Worm (Caenorhabditis elegans) whole organism, L2 larva: ENCODE results near the gene tmem-184.

Experiments used
- C34F6.9 ChIP-seq: fragments of 150-350 bp; optimal IDR thresholded peaks from 2 replicates; lab custom pipeline; 2014; ENCODE audit warnings: missing biosample characterization, missing genetic modification characterization
- F13H6.1 ChIP-seq: sonication (generic microtip); optimal IDR thresholded peaks from 2 replicates; lab custom pipeline; 2016; ENCODE audit warnings: missing genetic modification characterization, missing compliant biosample characterization
- Y55F3AM.14 ChIP-seq: fragments of 200-800 bp; sonication (Bioruptor generic); optimal IDR thresholded peaks from 2 replicates; lab custom pipeline; 2018; ENCODE audit warnings: mild to moderate bottlenecking, missing genetic modification characterization, missing compliant biosample characterization
- alr-1 ChIP-seq: fragments of 150-350 bp; optimal IDR thresholded peaks from 2 replicates; lab custom pipeline; 2014; ENCODE audit warnings: missing biosample characterization, missing genetic modification characterization
- aly-2 ChIP-seq: fragments of 150-350 bp; optimal IDR thresholded peaks from 2 replicates; lab custom pipeline; 2014; ENCODE audit warnings: missing biosample characterization, missing genetic modification characterization
- ama-1 ChIP-seq: fragments of 150-350 bp; optimal IDR thresholded peaks from 2 replicates; lab custom pipeline; 2018; ENCODE audit warnings: inconsistent platforms
- blmp-1 ChIP-seq: sonication (generic microtip); optimal IDR thresholded peaks from 2 replicates; lab custom pipeline; 2017; ENCODE audit warnings: missing genetic modification characterization, mild to moderate bottlenecking, missing compliant biosample characterization, antibody characterized with exemption, moderate library complexity; ENCODE audit not compliant: insufficient read depth
- crh-2 ChIP-seq: sonication (generic microtip); optimal IDR thresholded peaks from 2 replicates; lab custom pipeline; 2017; ENCODE audit warnings: missing biosample characterization, missing genetic modification characterization
- dmd-4 ChIP-seq: sonication (generic microtip); optimal IDR thresholded peaks from 2 replicates; lab custom pipeline; 2017; ENCODE audit warnings: missing biosample characterization, missing genetic modification characterization
- elt-1 ChIP-seq: fragments of 150-350 bp; optimal IDR thresholded peaks from 2 replicates; lab custom pipeline; 2014; ENCODE audit warnings: missing biosample characterization, missing genetic modification characterization
- fos-1 ChIP-seq: fragments of 150-350 bp; optimal IDR thresholded peaks from 2 replicates; lab custom pipeline; 2014; ENCODE audit warnings: missing biosample characterization, missing genetic modification characterization
- gmeb-1 ChIP-seq: fragments of 150-350 bp; optimal IDR thresholded peaks from 2 replicates; lab custom pipeline; 2014; ENCODE audit warnings: missing biosample characterization, missing genetic modification characterization
- lin-11 ChIP-seq: fragments of 150-350 bp; sonication (generic microtip); optimal IDR thresholded peaks from 2 replicates; lab custom pipeline; 2014; ENCODE audit warnings: missing biosample characterization, missing genetic modification characterization, inconsistent platforms, mixed read lengths
- lin-39 ChIP-seq: fragments of 150-350 bp; optimal IDR thresholded peaks from 2 replicates; lab custom pipeline; 2014; ENCODE audit warnings: missing biosample characterization, missing genetic modification reagents, missing genetic modification characterization
- lsy-2 ChIP-seq, 2 experiments: fragments of 150-350 bp in 1 of 2; sonication (generic microtip) in 1 of 2; optimal IDR thresholded peaks; 2 replicates each; lab custom pipeline; 2014 to 2017; ENCODE audit warnings: missing biosample characterization in 2 of 2, missing genetic modification characterization in 2 of 2
- mab-5 ChIP-seq: fragments of 150-350 bp; optimal IDR thresholded peaks from 2 replicates; lab custom pipeline; 2014; ENCODE audit warnings: missing biosample characterization, missing genetic modification characterization
- mdl-1 ChIP-seq, 2 experiments: fragments of 150-350 bp in 1 of 2; sonication (generic microtip) in 1 of 2; optimal IDR thresholded peaks; 2 replicates each; lab custom pipeline; 2017; ENCODE audit warnings: missing biosample characterization in 2 of 2, missing genetic modification characterization in 2 of 2
- nhr-10 ChIP-seq: sonication (generic microtip); optimal IDR thresholded peaks from 2 replicates; lab custom pipeline; 2017; ENCODE audit warnings: missing biosample characterization, missing genetic modification characterization
- nhr-11 ChIP-seq: fragments of 150-350 bp; optimal IDR thresholded peaks from 2 replicates; lab custom pipeline; 2014; ENCODE audit warnings: missing biosample characterization, missing genetic modification characterization
- nhr-12 ChIP-seq: fragments of 150-350 bp; optimal IDR thresholded peaks from 2 replicates; lab custom pipeline; 2014; ENCODE audit warnings: missing biosample characterization, missing genetic modification characterization
- nhr-129 ChIP-seq: fragments of 150-350 bp; optimal IDR thresholded peaks from 2 replicates; lab custom pipeline; 2014; ENCODE audit warnings: missing biosample characterization, missing genetic modification characterization
- nhr-21 ChIP-seq: fragments of 150-350 bp; optimal IDR thresholded peaks from 2 replicates; lab custom pipeline; 2014; ENCODE audit warnings: missing biosample characterization, missing genetic modification characterization
- nhr-237 ChIP-seq: fragments of 150-350 bp; optimal IDR thresholded peaks from 2 replicates; lab custom pipeline; 2014; ENCODE audit warnings: missing biosample characterization, missing genetic modification characterization
- nhr-25 ChIP-seq: fragments of 150-350 bp; sonication (generic microtip); optimal IDR thresholded peaks from 3 replicates; lab custom pipeline; 2014; ENCODE audit warnings: missing biosample characterization, missing genetic modification characterization
- nhr-6 ChIP-seq: fragments of 150-350 bp; optimal IDR thresholded peaks from 2 replicates; lab custom pipeline; 2014; ENCODE audit warnings: missing biosample characterization, missing genetic modification characterization
- skn-1 ChIP-seq: sonication (generic microtip); optimal IDR thresholded peaks from 2 replicates; lab custom pipeline; 2017; ENCODE audit warnings: missing biosample characterization, missing genetic modification characterization
- sma-3 ChIP-seq: sonication (generic microtip); optimal IDR thresholded peaks from 2 replicates; lab custom pipeline; 2016; ENCODE audit warnings: missing genetic modification reagents, missing genetic modification characterization, missing compliant biosample characterization
- sma-9 ChIP-seq, 2 experiments: fragments of 150-350 bp in 1 of 2; sonication (generic microtip) in 1 of 2; optimal IDR thresholded peaks; 2 replicates each; lab custom pipeline; 2014 to 2016; ENCODE audit warnings: missing genetic modification characterization in 2 of 2, mild to moderate bottlenecking in 1 of 2, missing biosample characterization in 1 of 2, missing compliant biosample characterization in 1 of 2, missing genetic modification reagents in 1 of 2, moderate library complexity in 1 of 2
- snpc-4 ChIP-seq: fragments of 150-350 bp; optimal IDR thresholded peaks from 2 replicates; lab custom pipeline; 2014; ENCODE audit warnings: missing biosample characterization, missing genetic modification characterization
- unc-39 ChIP-seq: fragments of 150-350 bp; optimal IDR thresholded peaks from 2 replicates; lab custom pipeline; 2014; ENCODE audit warnings: missing biosample characterization, missing genetic modification characterization
- ztf-1 ChIP-seq: fragments of 200-800 bp; sonication (Bioruptor generic); conservative IDR thresholded peaks from 2 replicates; pipeline ENCODE4 v1.3.6; 2022; ENCODE audit warnings: missing genetic modification characterization, missing compliant biosample characterization

tmem-184 gene

DNA sequence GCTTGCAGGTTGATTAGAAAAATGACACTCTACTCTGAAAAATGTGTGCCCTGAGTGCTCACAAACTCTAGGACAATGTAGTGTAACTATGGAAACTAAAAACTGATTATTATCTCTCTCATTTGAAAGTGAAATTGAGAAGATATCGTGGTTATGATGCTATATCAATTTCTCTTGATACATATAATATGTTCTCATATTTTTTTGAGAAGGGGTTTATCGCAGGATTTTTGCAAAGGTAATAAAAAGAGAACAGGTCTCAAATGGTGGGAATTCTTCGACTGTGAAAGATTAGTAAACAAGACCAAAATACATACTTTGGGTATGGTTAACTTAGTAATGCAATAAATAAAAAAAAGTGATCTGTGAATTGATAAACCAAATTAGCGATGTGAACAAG, 31.0 kb upstream of the tmem-184 start:
- TF ChIP-seq ztf-1 (GFP tag; lab: Robert Waterston, UW) = no peak

DNA sequence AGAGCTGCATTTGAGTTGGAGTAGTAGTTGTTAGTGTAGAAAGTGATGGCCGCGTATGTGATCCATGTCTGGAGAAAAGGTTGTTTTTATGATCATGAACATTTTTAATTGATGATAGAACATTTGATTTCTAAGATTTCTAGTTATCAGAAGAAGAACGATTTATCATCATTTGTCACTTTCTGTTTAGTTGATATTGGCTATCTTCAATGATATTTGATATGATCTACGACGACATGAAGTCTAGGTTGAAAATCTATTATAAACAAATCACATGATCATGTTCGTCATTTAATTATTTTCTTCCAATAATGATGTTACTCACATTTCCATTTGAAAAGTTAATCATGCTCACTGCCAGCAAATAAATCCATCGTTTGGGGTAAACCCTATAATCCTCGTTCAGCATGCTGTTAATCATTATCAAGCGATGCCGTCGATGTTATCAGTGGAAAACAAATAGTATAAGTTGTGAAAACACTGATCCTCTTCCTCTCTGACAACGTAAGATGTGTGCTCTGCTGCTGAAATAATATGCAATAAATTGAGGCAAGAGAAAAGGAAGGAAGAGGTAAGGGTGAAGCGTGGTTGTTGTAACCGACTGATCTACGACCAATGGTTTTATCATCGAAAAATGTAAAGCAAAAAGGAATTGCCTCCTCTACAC, 30.4 kb upstream of the tmem-184 start:
- peak; percentile 56 for TF ChIP-seq sma-3 (GFP tag; lab: Kevin White, UChicago)
- peak; percentile 49 for TF ChIP-seq nhr-21 (tag; lab: Kevin White, UChicago)
- no peak for TF ChIP-seq unc-39 (tag; lab: Kevin White, UChicago)
- TF ChIP-seq nhr-6 (tag; lab: Kevin White, UChicago) = no peak
- TF ChIP-seq nhr-129 = no peak
- peak in 1 of 2 experiments; percentile 4 for TF ChIP-seq lsy-2 (tag; optimal IDR thresholded peaks at IDR 0.05; lab: Kevin White, UChicago)
- TF ChIP-seq fos-1 (tag; lab: Kevin White, UChicago) = peak; percentile 5
- TF ChIP-seq blmp-1 (tag; lab: Kevin White, UChicago) = peak; percentile 53
- TF ChIP-seq nhr-25 (tag; lab: Kevin White, UChicago) = peak; percentile 66
- peak; percentile 12 for TF ChIP-seq gmeb-1 (tag; lab: Kevin White, UChicago)
- TF ChIP-seq dmd-4 (tag; lab: Kevin White, UChicago) = no peak
- TF ChIP-seq, all 48 proteins: peak for 7

DNA sequence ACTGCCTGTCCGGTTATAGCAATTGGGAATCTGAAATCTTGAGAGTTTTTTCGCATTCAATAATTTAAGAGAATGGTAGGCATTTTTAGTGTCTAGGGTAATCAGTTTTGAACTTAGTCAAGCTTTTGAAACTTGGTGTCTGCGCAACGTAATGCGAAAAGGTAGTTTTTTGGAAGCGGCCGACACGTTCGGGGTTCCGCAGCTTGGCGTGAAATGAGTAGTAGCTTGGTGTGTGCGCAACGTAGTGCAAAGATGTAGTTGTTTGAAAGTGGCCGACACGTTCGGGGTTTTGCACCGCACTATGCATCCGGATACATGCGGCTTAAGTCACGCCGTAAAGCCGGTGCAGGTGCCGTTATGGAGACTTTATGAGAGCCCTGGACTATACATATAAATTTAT, 29.6 kb upstream of the tmem-184 start:
- TF ChIP-seq snpc-4 (tag; lab: Kevin White, UChicago) = peak; percentile 16
- no peak for TF ChIP-seq skn-1 (tag; lab: Kevin White, UChicago)
- no peak for TF ChIP-seq sma-9 (GFP tag; optimal IDR thresholded peaks at IDR 0.05; lab: Kevin White, UChicago)
- TF ChIP-seq sma-9 (tag; optimal IDR thresholded peaks at IDR 0.05; lab: Kevin White, UChicago) = no peak
- no peak for TF ChIP-seq blmp-1 (tag; lab: Kevin White, UChicago)
- TF ChIP-seq lsy-2 (tag; optimal IDR thresholded peaks at IDR 0.05; lab: Kevin White, UChicago) = no peak
- no peak for TF ChIP-seq dmd-4 (tag; lab: Kevin White, UChicago)
- no peak for TF ChIP-seq nhr-6 (tag; lab: Kevin White, UChicago)
- TF ChIP-seq, all 48 proteins: peak for 1

DNA sequence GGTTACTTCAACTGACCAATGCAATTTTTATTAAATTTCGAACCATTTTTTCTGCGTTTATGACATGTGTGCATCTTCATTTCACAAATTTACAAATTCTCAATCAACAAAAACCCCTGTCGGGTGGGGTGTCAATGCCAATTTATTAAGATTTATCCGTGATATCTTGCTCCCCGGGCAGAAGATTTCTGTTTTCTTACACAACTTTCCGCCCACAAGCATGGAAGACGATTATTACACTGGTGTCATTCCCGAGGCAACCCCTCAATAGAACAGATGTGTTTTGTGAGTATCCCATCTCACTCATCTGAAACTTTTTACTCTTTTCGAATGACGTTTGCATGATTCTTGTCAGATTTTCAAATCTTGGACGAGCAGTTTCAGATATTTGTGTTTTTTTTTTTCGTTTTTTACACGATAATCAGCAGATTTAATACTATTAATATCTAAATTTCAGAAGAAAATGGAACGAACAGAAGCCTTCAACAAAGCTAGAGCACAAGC, 25.2 kb upstream of the tmem-184 start, which contains the start of gene F33C8.4:
Gene F33C8.4 (plus strand): TSS at position 454 of the 504 bp plus-strand sequence.
- TF ChIP-seq sma-9 (GFP tag; optimal IDR thresholded peaks at IDR 0.05; lab: Kevin White, UChicago) (peak; percentile 44), sma-9 (tag; optimal IDR thresholded peaks at IDR 0.05; lab: Kevin White, UChicago) (no peak), F13H6.1 (tag; lab: Kevin White, UChicago) (peak; percentile 47), nhr-10 (no peak), aly-2 (tag; lab: Kevin White, UChicago) (no peak), crh-2 (tag; lab: Kevin White, UChicago) (no peak), nhr-129 (peak; percentile 0)

DNA sequence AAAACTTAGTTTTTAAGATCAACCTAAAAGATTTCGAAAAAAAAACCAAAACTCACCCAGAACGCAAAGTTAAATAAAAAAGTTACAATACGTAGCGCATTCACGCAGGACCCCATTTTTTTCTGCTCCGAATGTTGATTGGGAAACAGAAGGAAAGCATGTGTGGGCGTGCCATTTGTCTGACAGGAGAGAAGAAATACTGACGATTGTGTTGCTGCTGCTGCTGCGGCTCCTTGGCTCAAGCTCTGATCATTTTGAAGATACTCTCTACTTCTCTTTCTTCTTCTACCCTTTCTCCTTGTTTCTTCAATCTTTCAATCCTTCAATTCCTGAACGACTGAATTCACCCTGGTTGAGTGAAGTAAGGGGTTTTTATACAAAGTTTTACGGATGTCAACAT, 22.7 kb upstream of the tmem-184 start, which contains the start of gene tsp-8:
Gene tsp-8 (minus strand): TSS at position 185 of the 400 bp plus-strand sequence.
- no peak for TF ChIP-seq lsy-2 (tag; optimal IDR thresholded peaks at IDR 0.05; lab: Kevin White, UChicago)
- TF ChIP-seq nhr-129 = peak; percentile 20

DNA sequence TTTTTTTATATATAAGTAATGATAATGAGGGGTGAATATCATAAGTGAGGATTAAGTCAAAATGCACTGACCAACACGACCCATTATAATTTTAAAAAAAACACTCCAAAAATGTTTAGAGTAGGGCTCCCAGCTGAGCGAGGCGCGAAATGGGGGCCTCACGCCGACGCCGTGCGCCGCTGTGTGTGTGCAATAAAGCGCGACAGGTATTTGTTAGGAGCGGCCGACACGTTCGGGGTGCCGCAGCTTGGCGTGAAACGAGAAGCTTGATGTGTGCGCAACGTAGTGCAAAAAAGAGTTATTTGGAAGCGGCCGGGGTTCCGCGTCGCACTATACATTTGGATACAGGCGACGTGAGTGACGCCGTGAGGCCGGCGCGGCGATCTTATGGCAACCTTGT, 18.3 kb upstream of the tmem-184 start:
- TF ChIP-seq C34F6.9 (tag; lab: Kevin White, UChicago) = no peak
- TF ChIP-seq snpc-4 (tag; lab: Kevin White, UChicago) = no peak
- TF ChIP-seq F13H6.1 (tag; lab: Kevin White, UChicago) = no peak
- no peak for TF ChIP-seq Y55F3AM.14 (GFP tag; lab: Kevin White, UChicago)
- TF ChIP-seq dmd-4 (tag; lab: Kevin White, UChicago) = no peak
- TF ChIP-seq nhr-237 (tag; lab: Kevin White, UChicago) = no peak
- TF ChIP-seq nhr-129 = no peak
- TF ChIP-seq lin-11 (tag; lab: Kevin White, UChicago) = no peak
- TF ChIP-seq mab-5 = no peak
- TF ChIP-seq nhr-6 (tag; lab: Kevin White, UChicago) = no peak
- no peak for TF ChIP-seq elt-1 (tag; lab: Kevin White, UChicago)
- TF ChIP-seq nhr-11 (tag; lab: Kevin White, UChicago) = no peak
- no peak for TF ChIP-seq nhr-10
- no peak for TF ChIP-seq lin-39 (tag; lab: Kevin White, UChicago)
- TF ChIP-seq ama-1 (lab: Kevin White, UChicago) = no peak
- TF ChIP-seq unc-39 (tag; lab: Kevin White, UChicago) = no peak
- TF ChIP-seq mdl-1 (tag; optimal IDR thresholded peaks at IDR 0.05; lab: Kevin White, UChicago) = no peak
- TF ChIP-seq aly-2 (tag; lab: Kevin White, UChicago) = no peak
- no peak for TF ChIP-seq nhr-12 (tag; lab: Kevin White, UChicago)
- no peak for TF ChIP-seq alr-1
